Worm (Caenorhabditis elegans) whole organism, midembryonic: ENCODE measurements around the gene F54D5.7.

Experiments used
- cog-1 ChIP-seq: sonication (generic microtip); optimal IDR thresholded peaks from 2 replicates; lab custom pipeline; 2016; ENCODE audit warnings: missing genetic modification characterization, missing compliant biosample characterization
- flt-1 ChIP-seq: fragments of 200-800 bp; sonication (Bioruptor generic); IDR thresholded peaks from 2 replicates; pipeline ENCODE4 v1.3.6; 2022; ENCODE audit warnings: missing genetic modification characterization, missing compliant biosample characterization
- klf-2 ChIP-seq: fragments of 200-800 bp; sonication (Bioruptor generic); conservative IDR thresholded peaks from 2 replicates; pipeline ENCODE4 v1.3.6; 2022; ENCODE audit warnings: missing genetic modification reagents, missing genetic modification characterization, missing compliant biosample characterization
- med-1 ChIP-seq: sonication (generic microtip); optimal IDR thresholded peaks from 2 replicates; lab custom pipeline; 2017; ENCODE audit warnings: missing genetic modification characterization, mild to moderate bottlenecking, missing compliant biosample characterization, antibody characterized with exemption, missing genetic modification reagents; ENCODE audit not compliant: insufficient read depth
- ztf-23 ChIP-seq: fragments of 200-800 bp; sonication (Bioruptor generic); IDR thresholded peaks from 2 replicates; pipeline ENCODE4 v1.3.6; 2022; ENCODE audit warnings: missing genetic modification reagents, missing genetic modification characterization, missing compliant biosample characterization
- ztf-29 ChIP-seq: fragments of 200-800 bp; sonication (Bioruptor generic); IDR thresholded peaks from 2 replicates; pipeline ENCODE4 v1.3.6; 2022; ENCODE audit warnings: missing genetic modification reagents, missing genetic modification characterization, missing compliant biosample characterization

- TF ChIP-seq med-1 (GFP tag; lab: Kevin White, UChicago), result no peak
- TF ChIP-seq flt-1, result no peak
- TF ChIP-seq ztf-29 (GFP tag; lab: Robert Waterston, UW), result no peak
- no peak for TF ChIP-seq cog-1 (tag; lab: Kevin White, UChicago)
- TF ChIP-seq klf-2 (GFP tag; lab: Robert Waterston, UW), result no peak
- TF ChIP-seq ztf-23, result no peak
These were observed 45.4 kb upstream of the F54D5.7 start for ce11 chrII:11501956-11502355.
